Worm (Caenorhabditis elegans): ENCODE measurements around the gene mpk-2.

DNA sequence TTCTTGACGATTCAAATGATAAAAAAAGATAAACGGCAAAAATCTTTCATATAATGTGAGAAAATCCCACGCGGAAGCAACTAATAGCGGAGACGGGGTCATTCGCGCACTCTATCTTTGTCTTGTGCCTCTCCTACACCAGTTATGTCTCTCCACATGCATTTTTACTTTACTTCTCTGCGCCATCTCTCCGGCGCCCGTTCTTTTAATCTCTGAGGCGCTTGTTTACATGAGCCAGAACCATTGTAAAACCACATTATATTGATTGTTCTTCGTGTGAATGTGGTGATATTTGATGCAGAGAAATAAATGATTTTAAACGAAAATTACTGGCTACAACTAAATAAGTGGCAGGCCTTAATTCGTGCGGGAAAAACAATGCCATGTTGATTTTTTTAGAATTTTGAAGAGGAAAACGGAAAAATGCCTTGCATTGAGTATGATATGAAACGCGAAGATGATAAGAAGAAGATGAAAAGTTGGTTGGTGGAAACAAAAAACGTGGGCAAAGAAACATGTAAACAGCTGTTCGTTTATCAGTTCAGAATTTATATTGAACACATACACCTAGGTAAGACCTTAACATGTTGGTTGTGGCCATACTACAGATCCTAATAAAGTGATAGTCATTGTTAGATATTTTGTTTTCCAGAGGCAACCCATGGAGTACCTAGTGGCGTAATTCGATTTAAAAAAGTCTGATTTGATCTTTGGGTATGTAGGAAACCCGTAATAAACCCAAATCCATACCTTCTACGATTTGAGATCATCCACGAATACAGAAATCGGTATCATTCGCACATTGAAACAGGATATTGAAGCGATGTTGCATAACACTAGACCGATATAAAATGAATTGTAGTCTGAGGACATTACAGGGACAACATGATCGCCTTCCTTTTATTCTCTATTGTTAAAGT, 11.3 kb upstream of the mpk-2 start, which contains the start of gene C04G6.2:
- no peak for TF ChIP-seq dmd-4 (tag; optimal IDR thresholded peaks at IDR 0.05)
- no peak for TF ChIP-seq ZK546.5 (tag; optimal IDR thresholded peaks at IDR 0.05)

Data from whole organism, L2 larva.